Worm (Caenorhabditis elegans) whole organism, L4/young adult: ENCODE measurements around the gene pmp-4.

Source experiments
- W03F9.2 ChIP-seq: fragments of 150-350 bp; optimal IDR thresholded peaks from 2 replicates; lab custom pipeline; 2014; ENCODE audit warnings: missing biosample characterization, missing genetic modification characterization
- dao-5 ChIP-seq: sonication (generic microtip); optimal IDR thresholded peaks from 2 replicates; lab custom pipeline; 2016; ENCODE audit warnings: missing genotype, missing genetic modification characterization, moderate library complexity, missing compliant biosample characterization
- him-1 ChIP-seq: sonication (generic microtip); optimal IDR thresholded peaks from 2 replicates; lab custom pipeline; 2016; ENCODE audit warnings: missing genotype, missing genetic modification reagents, missing genetic modification characterization, missing compliant biosample characterization

ce11 chrIV:17427423-17427822, 22.0 kb upstream of the pmp-4 start, which contains the start of gene C06A12.3:
- no peak for TF ChIP-seq him-1 (tag; lab: Kevin White, UChicago)
- no peak for TF ChIP-seq dao-5
- no peak for TF ChIP-seq W03F9.2 (tag; lab: Kevin White, UChicago)
